Worm (Caenorhabditis elegans): ENCODE measurements around the gene istr-1.
A peak's percentile ranks its signal among the peaks of the same experiment; 100 is the strongest.

istr-1 gene

ce11 chrV:12733465-12734248, 36.0 kb downstream of the istr-1 start, which contains the start of the genes dhs-21 and xbx-9 (continued):
- TF ChIP-seq ces-1 (GFP tag; optimal IDR thresholded peaks at IDR 0.05) = no peak
- no peak for TF ChIP-seq ceh-28 (tag; optimal IDR thresholded peaks at IDR 0.05)
- TF ChIP-seq hlh-30 (tag; optimal IDR thresholded peaks at IDR 0.05; ENCODE audit: insufficient read depth) = peak; percentile 65

- TF ChIP-seq hlh-11 (tag; optimal IDR thresholded peaks at IDR 0.05) = peak; percentile 8
- TF ChIP-seq pqm-1 (tag; optimal IDR thresholded peaks at IDR 0.05) = no peak
- no peak for TF ChIP-seq mep-1 (tag; optimal IDR thresholded peaks at IDR 0.05)
- TF ChIP-seq daf-19 (GFP tag; conservative IDR thresholded peaks at IDR 0.05) = 0 out of 2 replicates have a peak, but pooled peaks have one; percentile 59
- peak; percentile 58; the same call in 1 of the 2 replicates for TF ChIP-seq set-16 (GFP tag; IDR thresholded peaks at IDR 0.05)
- no peak for TF ChIP-seq ceh-44 (GFP tag; IDR thresholded peaks at IDR 0.05)
- no peak for TF ChIP-seq snpc-1.2 (GFP tag; IDR thresholded peaks at IDR 0.05)
- no peak for TF ChIP-seq unc-62 (GFP tag; optimal IDR thresholded peaks at IDR 0.05 in 1 of 2)
- TF ChIP-seq unc-62 (tag; optimal IDR thresholded peaks at IDR 0.05) = no peak
- TF ChIP-seq F37D6.2 (tag; optimal IDR thresholded peaks at IDR 0.05) = no peak
- no peak for TF ChIP-seq nhr-42 (GFP tag; IDR thresholded peaks at IDR 0.05)
- no peak for TF ChIP-seq lin-39 (tag; optimal IDR thresholded peaks at IDR 0.05)
- TF ChIP-seq php-3 (GFP tag; IDR thresholded peaks at IDR 0.05) = no peak
- TF ChIP-seq daf-8 (GFP tag; IDR thresholded peaks at IDR 0.05) = no peak
- no peak for TF ChIP-seq lsy-2 (tag; optimal IDR thresholded peaks at IDR 0.05)
- no peak for TF ChIP-seq unc-130 (GFP tag; optimal IDR thresholded peaks at IDR 0.05)
- no peak for TF ChIP-seq lim-7 (GFP tag; IDR thresholded peaks at IDR 0.05)
- TF ChIP-seq ZK546.5 (tag; optimal IDR thresholded peaks at IDR 0.05) = no peak
- no peak for TF ChIP-seq mdl-1 (tag; optimal IDR thresholded peaks at IDR 0.05)
- TF ChIP-seq jun-1 (tag; optimal IDR thresholded peaks at IDR 0.05) = no peak
- TF ChIP-seq skn-1 (tag; optimal IDR thresholded peaks at IDR 0.05) = no peak
- no peak for TF ChIP-seq ama-1 (optimal IDR thresholded peaks at IDR 0.05)
- no peak for TF ChIP-seq dmd-8 (GFP tag; IDR thresholded peaks at IDR 0.05)
- no peak for TF ChIP-seq nhr-28 (tag; optimal IDR thresholded peaks at IDR 0.05)
- TF ChIP-seq lin-38 (GFP tag; IDR thresholded peaks at IDR 0.05) = no peak
- TF ChIP-seq cey-2 (tag; optimal IDR thresholded peaks at IDR 0.05; ENCODE audit: borderline replicate concordance, insufficient read depth) = no peak
Measured at ce11 chrV:12736166-12736753, 38.6 kb downstream of the istr-1 start, which contains the start of gene cky-1. Gene cky-1, plus strand, starts transcription at chrV:12736703.

- no peak for TF ChIP-seq mes-2 (tag; optimal IDR thresholded peaks at IDR 0.05; ENCODE audit: poor library complexity, severe bottlenecking)
- peak; percentile 51 for TF ChIP-seq hlh-11 (tag; optimal IDR thresholded peaks at IDR 0.05)
- TF ChIP-seq nhr-237 (tag; optimal IDR thresholded peaks at IDR 0.05) = no peak
- no peak for TF ChIP-seq T20F7.1 (GFP tag; optimal IDR thresholded peaks at IDR 0.05)
- TF ChIP-seq dmd-6 (GFP tag; IDR thresholded peaks at IDR 0.05) = peak; percentile 39; the same call in 1 of the 2 replicates
- TF ChIP-seq ztf-7 (tag; optimal IDR thresholded peaks at IDR 0.05) = peak; percentile 96
- no peak for TF ChIP-seq arid-1 (GFP tag; conservative IDR thresholded peaks at IDR 0.05)
- no peak for TF ChIP-seq daf-19 (GFP tag; conservative IDR thresholded peaks at IDR 0.05)
- peak in 1 of 2 experiments; percentile 10 for TF ChIP-seq lsy-2 (tag; optimal IDR thresholded peaks at IDR 0.05)
- no peak for TF ChIP-seq ces-1 (GFP tag; optimal IDR thresholded peaks at IDR 0.05)
- peak; percentile 10 for TF ChIP-seq mep-1 (tag; optimal IDR thresholded peaks at IDR 0.05)
- TF ChIP-seq daf-16 (GFP tag; optimal IDR thresholded peaks at IDR 0.05) = no peak
- peak; percentile 63 for TF ChIP-seq daf-16 (tag; optimal IDR thresholded peaks at IDR 0.05)
- TF ChIP-seq pqm-1 (tag; optimal IDR thresholded peaks at IDR 0.05) = peak; percentile 81
- TF ChIP-seq lin-1 (GFP tag; IDR thresholded peaks at IDR 0.05) = no peak
- TF ChIP-seq nhr-6 (tag; optimal IDR thresholded peaks at IDR 0.05) = peak; percentile 40
- TF ChIP-seq nhr-28 (tag; optimal IDR thresholded peaks at IDR 0.05) = peak; percentile 69
- TF ChIP-seq dve-1 (tag; optimal IDR thresholded peaks at IDR 0.05; ENCODE audit: insufficient read depth) = peak; percentile 64
Measured at ce11 chrV:12741684-12742083, 44.0 kb downstream of the istr-1 start, which contains the start of gene hrg-7. Gene hrg-7, plus strand, starts transcription at chrV:12742041.
